Comparison of ENCODE assay signal across 5 worm cellular contexts in genomic region chrX:1322997-1323396, ce11.
A peak's percentile ranks its signal among the peaks of the same experiment; 100 is the strongest.
TF ChIP-seq lines count a peak whose summit lies in the region.

No protein-coding gene starts in this region.

TF ChIP-seq in whole organism, L1 larva, 84 proteins besides CTCF, POLR2A, EP300 and RAD21 (continues in another document):
- TF ChIP-seq fkh-10 (GFP tag; optimal IDR thresholded peaks at IDR 0.05; lab: Kevin White, UChicago) (peak; percentile 97), C16A3.4 (tag; optimal IDR thresholded peaks at IDR 0.05; lab: Kevin White, UChicago) (peak; percentile 89), C34B4.2 (tag; optimal IDR thresholded peaks at IDR 0.05; lab: Kevin White, UChicago) (no peak), dsc-1 (tag; optimal IDR thresholded peaks at IDR 0.05; lab: Kevin White, UChicago) (peak; percentile 83), ets-5 (GFP tag; IDR thresholded peaks at IDR 0.05; lab: Robert Waterston, UW) (no peak), nhr-71 (tag; optimal IDR thresholded peaks at IDR 0.05; lab: Kevin White, UChicago) (peak; percentile 70), tlp-1 (tag; optimal IDR thresholded peaks at IDR 0.05; lab: Kevin White, UChicago) (no peak), lin-14 (GFP tag; optimal IDR thresholded peaks at IDR 0.05; lab: Kevin White, UChicago) (peak; percentile 83), blmp-1 (tag; optimal IDR thresholded peaks at IDR 0.05; lab: Kevin White, UChicago) (peak; percentile 27), pqm-1 (tag; optimal IDR thresholded peaks at IDR 0.05; lab: Kevin White, UChicago) (no peak), ces-1 (GFP tag; optimal IDR thresholded peaks at IDR 0.05; lab: Kevin White, UChicago) (peak; percentile 58), zip-4 (GFP tag; optimal IDR thresholded peaks at IDR 0.05; lab: Kevin White, UChicago) (no peak), jun-1 (tag; optimal IDR thresholded peaks at IDR 0.05; lab: Kevin White, UChicago) (peak; percentile 91), nhr-28 (tag; optimal IDR thresholded peaks at IDR 0.05; lab: Kevin White, UChicago) (no peak), nhr-20 (tag; optimal IDR thresholded peaks at IDR 0.05; lab: Kevin White, UChicago) (peak; percentile 67), unc-98 (GFP tag; IDR thresholded peaks at IDR 0.05; lab: Robert Waterston, UW) (no peak), hlh-17 (GFP tag; optimal IDR thresholded peaks at IDR 0.05; lab: Kevin White, UChicago; ENCODE audit: borderline replicate concordance) (no peak), nhr-11 (tag; optimal IDR thresholded peaks at IDR 0.05; lab: Kevin White, UChicago) (peak; percentile 59), aly-2 (tag; optimal IDR thresholded peaks at IDR 0.05; lab: Kevin White, UChicago) (peak; percentile 67)

TF ChIP-seq in whole organism, L3 larva, 47 proteins besides CTCF, POLR2A, EP300 and RAD21 (continues in another document):
- TF ChIP-seq ama-1 (optimal IDR thresholded peaks at IDR 0.05; lab: Kevin White, UChicago) = no peak
- TF ChIP-seq ZK546.5 (tag; optimal IDR thresholded peaks at IDR 0.05; lab: Kevin White, UChicago) = no peak
- TF ChIP-seq tbx-2 (tag; optimal IDR thresholded peaks at IDR 0.05; lab: Kevin White, UChicago) = peak; percentile 86
- TF ChIP-seq R02D3.7 (tag; optimal IDR thresholded peaks at IDR 0.05; lab: Kevin White, UChicago) = peak; percentile 61
- TF ChIP-seq egl-27 (tag; optimal IDR thresholded peaks at IDR 0.05; lab: Kevin White, UChicago) = peak; percentile 30
- TF ChIP-seq hmg-11 (tag; optimal IDR thresholded peaks at IDR 0.05; lab: Kevin White, UChicago) = peak; percentile 68
- peak in 1 of 3 experiments; percentile 82 for TF ChIP-seq elt-3 (tag; optimal IDR thresholded peaks at IDR 0.05; lab: Kevin White, UChicago)
- peak; percentile 88 for TF ChIP-seq ceh-28 (tag; optimal IDR thresholded peaks at IDR 0.05; lab: Kevin White, UChicago)
- TF ChIP-seq ceh-82 (tag; optimal IDR thresholded peaks at IDR 0.05; lab: Kevin White, UChicago) = peak; percentile 84
- no peak for TF ChIP-seq nhr-28 (tag; optimal IDR thresholded peaks at IDR 0.05; lab: Kevin White, UChicago)
- no peak for TF ChIP-seq nhr-76 (tag; optimal IDR thresholded peaks at IDR 0.05; lab: Kevin White, UChicago)
- TF ChIP-seq skn-1 (tag; optimal IDR thresholded peaks at IDR 0.05; lab: Kevin White, UChicago) = peak; percentile 78
- peak; percentile 52 for TF ChIP-seq pha-4 (tag; optimal IDR thresholded peaks at IDR 0.05; lab: Kevin White, UChicago)
- TF ChIP-seq nhr-67 (tag; optimal IDR thresholded peaks at IDR 0.05; lab: Kevin White, UChicago) = no peak
- TF ChIP-seq ceh-16 (tag; optimal IDR thresholded peaks at IDR 0.05; lab: Kevin White, UChicago) = no peak
- peak; percentile 83 for TF ChIP-seq lin-39 (tag; optimal IDR thresholded peaks at IDR 0.05; lab: Kevin White, UChicago)
- no peak for TF ChIP-seq aly-2 (tag; optimal IDR thresholded peaks at IDR 0.05; lab: Kevin White, UChicago)
- TF ChIP-seq nhr-237 (tag; optimal IDR thresholded peaks at IDR 0.05; lab: Kevin White, UChicago) = no peak
- peak; percentile 47 for TF ChIP-seq ceh-9 (tag; optimal IDR thresholded peaks at IDR 0.05; lab: Kevin White, UChicago)

TF ChIP-seq in whole organism, early embryonic, 17 proteins besides CTCF, POLR2A, EP300 and RAD21:
- TF ChIP-seq hmbx-1 (tag; optimal IDR thresholded peaks at IDR 0.05; lab: Kevin White, UChicago) = no peak
- TF ChIP-seq B0310.2 (tag; optimal IDR thresholded peaks at IDR 0.05; lab: Kevin White, UChicago) = no peak
- no peak for TF ChIP-seq hnd-1 (tag; optimal IDR thresholded peaks at IDR 0.05; lab: Kevin White, UChicago)
- no peak for TF ChIP-seq tbx-37 (GFP tag; conservative IDR thresholded peaks at IDR 0.05; lab: Robert Waterston, UW)
- no peak for TF ChIP-seq ama-1 (optimal IDR thresholded peaks at IDR 0.05; lab: Kevin White, UChicago)
- no peak for TF ChIP-seq aly-1 (tag; optimal IDR thresholded peaks at IDR 0.05; lab: Kevin White, UChicago)
- no peak for TF ChIP-seq scrt-1 (GFP tag; IDR thresholded peaks at IDR 0.05; lab: Robert Waterston, UW)
- no peak for TF ChIP-seq pes-1 (GFP tag; IDR thresholded peaks at IDR 0.05; lab: Robert Waterston, UW)
- peak; percentile 60 for TF ChIP-seq F13C5.2 (tag; optimal IDR thresholded peaks at IDR 0.05; lab: Kevin White, UChicago)
- TF ChIP-seq ets-7 (tag; optimal IDR thresholded peaks at IDR 0.05; lab: Kevin White, UChicago) = no peak
- TF ChIP-seq tra-4 (tag; optimal IDR thresholded peaks at IDR 0.05; lab: Kevin White, UChicago) = no peak
- peak; percentile 23 for TF ChIP-seq hmg-4 (GFP tag; optimal IDR thresholded peaks at IDR 0.05; lab: Kevin White, UChicago)
- no peak for TF ChIP-seq sea-1 (GFP tag; conservative IDR thresholded peaks at IDR 0.05; lab: Robert Waterston, UW)

TF ChIP-seq in whole organism, midembryonic, 9 proteins besides CTCF, POLR2A, EP300 and RAD21:
- TF ChIP-seq tab-1 (GFP tag; IDR thresholded peaks at IDR 0.05; lab: Robert Waterston, UW) (no peak), flt-1 (GFP tag; IDR thresholded peaks at IDR 0.05; lab: Robert Waterston, UW) (0 out of 2 replicates have a peak, but pooled peaks have one; percentile 34), cog-1 (tag; optimal IDR thresholded peaks at IDR 0.05; lab: Kevin White, UChicago) (peak; percentile 9)

TF ChIP-seq in whole organism, young adult, 124 proteins besides CTCF, POLR2A, EP300 and RAD21 (continues in another document):
- TF ChIP-seq nfyb-1 (GFP tag; IDR thresholded peaks at IDR 0.05; lab: Robert Waterston, UW) = 0 out of 2 replicates have a peak, but pooled peaks have one; percentile 54
- TF ChIP-seq let-607 (tag; optimal IDR thresholded peaks at IDR 0.05; lab: Kevin White, UChicago) = no peak
- no peak for TF ChIP-seq snpc-1.3 (tag; optimal IDR thresholded peaks at IDR 0.05; lab: Kevin White, UChicago; ENCODE audit: insufficient read depth)
- TF ChIP-seq nhr-90 (tag; optimal IDR thresholded peaks at IDR 0.05; lab: Kevin White, UChicago) = no peak
- TF ChIP-seq dpff-1 (tag; optimal IDR thresholded peaks at IDR 0.05; lab: Kevin White, UChicago) = no peak
- TF ChIP-seq ZK185.1 (tag; optimal IDR thresholded peaks at IDR 0.05; lab: Kevin White, UChicago; ENCODE audit: poor library complexity, severe bottlenecking) = no peak
- no peak for TF ChIP-seq ccch-3 (GFP tag; optimal IDR thresholded peaks at IDR 0.05; lab: Kevin White, UChicago)
- TF ChIP-seq chd-7 (tag; optimal IDR thresholded peaks at IDR 0.05; lab: Kevin White, UChicago) = no peak
- no peak for TF ChIP-seq F57C9.4 (tag; optimal IDR thresholded peaks at IDR 0.05; lab: Kevin White, UChicago)
- no peak for TF ChIP-seq madf-6 (GFP tag; IDR thresholded peaks at IDR 0.05; lab: Robert Waterston, UW)
- no peak for TF ChIP-seq ceh-91 (GFP tag; IDR thresholded peaks at IDR 0.05; lab: Robert Waterston, UW)
- TF ChIP-seq mxl-1 (tag; optimal IDR thresholded peaks at IDR 0.05; lab: Kevin White, UChicago) = no peak
- TF ChIP-seq sea-2 (GFP tag; IDR thresholded peaks at IDR 0.05; lab: Robert Waterston, UW) = no peak
- 0 out of 2 replicates have a peak, but pooled peaks have one; percentile 16 for TF ChIP-seq cebp-1 (GFP tag; IDR thresholded peaks at IDR 0.05; lab: Robert Waterston, UW)
- TF ChIP-seq cebp-1 (tag; optimal IDR thresholded peaks at IDR 0.05; lab: Kevin White, UChicago) = peak; percentile 76
- TF ChIP-seq F10E7.11 (tag; optimal IDR thresholded peaks at IDR 0.05; lab: Kevin White, UChicago) = no peak
- peak; percentile 54 for TF ChIP-seq rcor-1 (GFP tag; IDR thresholded peaks at IDR 0.05; lab: Robert Waterston, UW)
- TF ChIP-seq pha-4 (tag; optimal IDR thresholded peaks at IDR 0.05; lab: Kevin White, UChicago) = no peak
- no peak for TF ChIP-seq Y79H2A.3 (GFP tag; conservative IDR thresholded peaks at IDR 0.05; lab: Robert Waterston, UW)
- TF ChIP-seq F49E8.2 (tag; optimal IDR thresholded peaks at IDR 0.05; lab: Kevin White, UChicago; ENCODE audit: insufficient read depth) = no peak
- TF ChIP-seq lin-54 (GFP tag; optimal IDR thresholded peaks at IDR 0.05; lab: Kevin White, UChicago) = no peak
- TF ChIP-seq cebp-2 (GFP tag; IDR thresholded peaks at IDR 0.05; lab: Robert Waterston, UW) = no peak
- TF ChIP-seq mes-4 (tag; optimal IDR thresholded peaks at IDR 0.05; lab: Kevin White, UChicago) = no peak
- peak; percentile 88 for TF ChIP-seq ztf-26 (tag; optimal IDR thresholded peaks at IDR 0.05; lab: Kevin White, UChicago)
- no peak for TF ChIP-seq pbrm-1 (GFP tag; IDR thresholded peaks at IDR 0.05; lab: Robert Waterston, UW)
- no peak for TF ChIP-seq Y56A3A.18 (GFP tag; IDR thresholded peaks at IDR 0.05; lab: Robert Waterston, UW)
- TF ChIP-seq ceh-27 (GFP tag; optimal IDR thresholded peaks at IDR 0.05; lab: Kevin White, UChicago) = peak; percentile 91
- TF ChIP-seq dox-1 (GFP tag; IDR thresholded peaks at IDR 0.05; lab: Robert Waterston, UW) = peak; percentile 87
- TF ChIP-seq snpc-1.1 (tag; optimal IDR thresholded peaks at IDR 0.05; lab: Kevin White, UChicago; ENCODE audit: insufficient read depth) = no peak
- no peak for TF ChIP-seq ztf-25 (GFP tag; IDR thresholded peaks at IDR 0.05; lab: Robert Waterston, UW)
- 0 out of 2 replicates have a peak, but pooled peaks have one; percentile 39 for TF ChIP-seq aptf-3 (GFP tag; IDR thresholded peaks at IDR 0.05; lab: Robert Waterston, UW)
- no peak for TF ChIP-seq ets-4 (GFP tag; optimal IDR thresholded peaks at IDR 0.05; lab: Kevin White, UChicago)
- TF ChIP-seq bed-1 (GFP tag; IDR thresholded peaks at IDR 0.05; lab: Robert Waterston, UW) = no peak
- peak in 1 of 3 experiments; percentile 83 for TF ChIP-seq lin-35 (GFP tag; optimal IDR thresholded peaks at IDR 0.05; lab: Kevin White, UChicago)
- TF ChIP-seq bed-2 (GFP tag; IDR thresholded peaks at IDR 0.05; lab: Robert Waterston, UW) = no peak
- no peak for TF ChIP-seq snpc-4 (GFP tag; optimal IDR thresholded peaks at IDR 0.05; lab: Kevin White, UChicago)
- TF ChIP-seq snpc-4 (tag; optimal IDR thresholded peaks at IDR 0.05; lab: Kevin White, UChicago) = peak in 2 of 4 experiments; percentile 8 to 32
- peak; percentile 12 for TF ChIP-seq B0261.1 (tag; optimal IDR thresholded peaks at IDR 0.05; lab: Kevin White, UChicago)
- no peak for TF ChIP-seq lir-1 (GFP tag; conservative IDR thresholded peaks at IDR 0.05; lab: Robert Waterston, UW)
- no peak for TF ChIP-seq T07F8.4 (tag; optimal IDR thresholded peaks at IDR 0.05; lab: Kevin White, UChicago)
- no peak for TF ChIP-seq B0035.1 (tag; optimal IDR thresholded peaks at IDR 0.05; lab: Kevin White, UChicago)
- TF ChIP-seq B0019.2 (GFP tag; conservative IDR thresholded peaks at IDR 0.05; lab: Robert Waterston, UW) = no peak
- TF ChIP-seq ztf-3 (GFP tag; optimal IDR thresholded peaks at IDR 0.05; lab: Kevin White, UChicago) = no peak
- TF ChIP-seq him-1 (tag; optimal IDR thresholded peaks at IDR 0.05; lab: Kevin White, UChicago) = no peak
- no peak for TF ChIP-seq sdz-38 (tag; optimal IDR thresholded peaks at IDR 0.05; lab: Kevin White, UChicago)
- peak; percentile 51 for TF ChIP-seq nhr-80 (tag; optimal IDR thresholded peaks at IDR 0.05; lab: Kevin White, UChicago)
- TF ChIP-seq sptf-2 (GFP tag; optimal IDR thresholded peaks at IDR 0.05; lab: Kevin White, UChicago) = no peak

Comparison
In these comparisons a context has a peak if more than half of its experiments do, and no peak if none do; other contexts are left out.
1. Of the 8 proteins assayed by ChIP-seq in both whole organism, young adult and whole organism, L1 larva: peak only in whole organism, young adult: none; only in whole organism, L1 larva: dpl-1, efl-1, nhr-90 and unc-130; in both: none; in neither: 2; mixed calls (peak in some experiments, not most) for 2.